Worm (Caenorhabditis elegans) whole organism, L1 larva: Measurements from ENCODE around the gene nhr-201.

Source experiments
- C16A3.4 ChIP-seq: fragments of 150-350 bp; optimal IDR thresholded peaks from 2 replicates; lab custom pipeline; 2014; ENCODE audit warnings: missing biosample characterization, missing genetic modification characterization
- Y116A8C.19 ChIP-seq: sonication (generic microtip); optimal IDR thresholded peaks from 2 replicates; lab custom pipeline; 2016; ENCODE audit warnings: missing compliant biosample characterization, missing genetic modification characterization, borderline replicate concordance
- blmp-1 ChIP-seq: fragments of 150-350 bp; optimal IDR thresholded peaks from 2 replicates; lab custom pipeline; 2014; ENCODE audit warnings: missing biosample characterization, missing genetic modification characterization
- ceh-8 ChIP-seq: fragments of 200-800 bp; sonication (Bioruptor generic); optimal IDR thresholded peaks from 2 replicates; lab custom pipeline; 2018; ENCODE audit warnings: mild to moderate bottlenecking, missing genetic modification characterization, moderate library complexity, missing compliant biosample characterization
- ceh-88 ChIP-seq: fragments of 200-800 bp; sonication (Bioruptor generic); IDR thresholded peaks from 2 replicates; pipeline ENCODE4 v1.3.6; 2022; ENCODE audit warnings: missing genetic modification characterization, missing compliant biosample characterization
- ceh-90 ChIP-seq: sonication (generic microtip); optimal IDR thresholded peaks from 2 replicates; lab custom pipeline; 2016; ENCODE audit warnings: missing genetic modification characterization, missing compliant biosample characterization
- ces-1 ChIP-seq: fragments of 150-350 bp; optimal IDR thresholded peaks from 2 replicates; lab custom pipeline; 2014; ENCODE audit warnings: missing biosample characterization, missing genetic modification reagents, missing genetic modification characterization
- dsc-1 ChIP-seq: sonication (generic microtip); optimal IDR thresholded peaks from 2 replicates; lab custom pipeline; 2016; ENCODE audit warnings: mild to moderate bottlenecking, missing genetic modification characterization, missing compliant biosample characterization
- efl-1 ChIP-seq, 4 experiments: fragments of 150-350 bp; optimal IDR thresholded peaks in 3 of 4; peaks in 1 of 4; 1 replicate in 1 of 4; 2 replicates in 3 of 4; lab custom pipeline; 2014; ENCODE audit warnings: missing biosample characterization in 2 of 4, missing genetic modification characterization in 2 of 4, missing genetic modification reagents in 2 of 4
- efl-3 ChIP-seq: fragments of 200-800 bp; sonication (Bioruptor generic); optimal IDR thresholded peaks from 2 replicates; lab custom pipeline; 2018; ENCODE audit warnings: mild to moderate bottlenecking, missing genetic modification characterization, missing compliant biosample characterization
- egl-13 ChIP-seq: sonication (generic microtip); optimal IDR thresholded peaks from 2 replicates; lab custom pipeline; 2016; ENCODE audit warnings: missing genotype, missing genetic modification reagents, missing genetic modification characterization, missing compliant biosample characterization
- ets-5 ChIP-seq: fragments of 200-800 bp; sonication (Bioruptor generic); IDR thresholded peaks from 2 replicates; pipeline ENCODE4 v1.3.6; 2022; ENCODE audit warnings: missing genetic modification characterization, missing compliant biosample characterization
- fkh-10 ChIP-seq: sonication (generic microtip); optimal IDR thresholded peaks from 2 replicates; lab custom pipeline; 2017; ENCODE audit warnings: missing biosample characterization, missing genetic modification reagents, missing genetic modification characterization
- fkh-4 ChIP-seq: sonication (generic microtip); optimal IDR thresholded peaks from 2 replicates; lab custom pipeline; 2016; ENCODE audit warnings: missing compliant biosample characterization, missing genetic modification characterization, borderline replicate concordance
- grh-1 ChIP-seq: fragments of 200-800 bp; sonication (Bioruptor generic); IDR thresholded peaks from 2 replicates; pipeline ENCODE4 v1.3.6; 2022; ENCODE audit warnings: missing genetic modification reagents, missing genetic modification characterization, missing compliant biosample characterization
- hlh-17 ChIP-seq: fragments of 200-800 bp; sonication (Bioruptor generic); optimal IDR thresholded peaks from 2 replicates; lab custom pipeline; 2018; ENCODE audit warnings: missing genetic modification characterization, mild to moderate bottlenecking, missing compliant biosample characterization, moderate library complexity, borderline replicate concordance
- hlh-4 ChIP-seq: sonication (generic microtip); optimal IDR thresholded peaks from 2 replicates; lab custom pipeline; 2016; ENCODE audit warnings: mild to moderate bottlenecking, missing genetic modification characterization, missing compliant biosample characterization
- hpl-2 ChIP-seq: fragments of 150-350 bp; optimal IDR thresholded peaks from 2 replicates; lab custom pipeline; 2014; ENCODE audit warnings: missing biosample characterization, missing genetic modification reagents, missing genetic modification characterization
- isw-1 ChIP-seq: fragments of 200-800 bp; sonication (Bioruptor generic); IDR thresholded peaks from 2 replicates; pipeline ENCODE4 v1.3.6; 2022; ENCODE audit warnings: missing genetic modification characterization, missing compliant biosample characterization
- lin-13 ChIP-seq: fragments of 150-350 bp; optimal IDR thresholded peaks from 2 replicates; lab custom pipeline; 2014; ENCODE audit warnings: missing biosample characterization, missing genetic modification reagents, missing genetic modification characterization
- lin-39 ChIP-seq: fragments of 150-350 bp; optimal IDR thresholded peaks from 2 replicates; lab custom pipeline; 2014; ENCODE audit warnings: missing biosample characterization, missing genetic modification reagents, missing genetic modification characterization
- lir-3 ChIP-seq: sonication (generic microtip); optimal IDR thresholded peaks from 2 replicates; lab custom pipeline; 2016; ENCODE audit warnings: mild to moderate bottlenecking, missing genetic modification characterization, moderate library complexity, missing compliant biosample characterization; ENCODE audit not compliant: poor library complexity
- mab-9 ChIP-seq: fragments of 200-800 bp; sonication (Bioruptor generic); IDR thresholded peaks from 2 replicates; pipeline ENCODE4 v1.3.6; 2022; ENCODE audit warnings: missing genetic modification reagents, missing genetic modification characterization, missing compliant biosample characterization
- nhr-12 ChIP-seq: sonication (generic microtip); optimal IDR thresholded peaks from 2 replicates; lab custom pipeline; 2017; ENCODE audit warnings: missing biosample characterization, missing genetic modification characterization
- nhr-19 ChIP-seq: fragments of 200-800 bp; sonication (Bioruptor generic); conservative IDR thresholded peaks from 2 replicates; pipeline ENCODE4 v1.3.6; 2022; ENCODE audit warnings: missing genetic modification characterization, missing compliant biosample characterization
- nhr-47 ChIP-seq: sonication (generic microtip); optimal IDR thresholded peaks from 2 replicates; lab custom pipeline; 2016; ENCODE audit warnings: mild to moderate bottlenecking, missing genetic modification characterization, moderate library complexity, missing compliant biosample characterization
- nhr-76 ChIP-seq: sonication (generic microtip); optimal IDR thresholded peaks from 2 replicates; lab custom pipeline; 2017; ENCODE audit warnings: missing biosample characterization, missing genetic modification characterization
- nhr-77 ChIP-seq: fragments of 150-350 bp; optimal IDR thresholded peaks from 2 replicates; lab custom pipeline; 2014; ENCODE audit warnings: missing biosample characterization, missing genetic modification characterization
- nhr-85 ChIP-seq: sonication (generic microtip); peaks from one replicate; lab custom pipeline; 2016; ENCODE audit warnings: missing genetic modification characterization, inconsistent platforms, missing compliant biosample characterization
- nhr-90 ChIP-seq: sonication (generic microtip); optimal IDR thresholded peaks from 2 replicates; lab custom pipeline; 2016; ENCODE audit warnings: mild to moderate bottlenecking, missing genetic modification characterization, missing compliant biosample characterization; ENCODE audit not compliant: poor library complexity
- pag-3 ChIP-seq: sonication (generic microtip); optimal IDR thresholded peaks from 2 replicates; lab custom pipeline; 2017; ENCODE audit warnings: missing genetic modification characterization, mild to moderate bottlenecking, missing compliant biosample characterization, antibody characterized with exemption, borderline replicate concordance; ENCODE audit not compliant: insufficient read depth
- pax-3 ChIP-seq: fragments of 200-800 bp; sonication (Bioruptor generic); optimal IDR thresholded peaks from 2 replicates; lab custom pipeline; 2018; ENCODE audit warnings: mild to moderate bottlenecking, missing genetic modification characterization, moderate library complexity, missing compliant biosample characterization
- skn-1 ChIP-seq: fragments of 150-350 bp; optimal IDR thresholded peaks from 2 replicates; lab custom pipeline; 2014; ENCODE audit warnings: missing biosample characterization, missing genetic modification characterization
- sox-4 ChIP-seq: sonication (generic microtip); optimal IDR thresholded peaks from 2 replicates; lab custom pipeline; 2016; ENCODE audit warnings: missing genetic modification characterization, missing compliant biosample characterization
- unc-86 ChIP-seq: sonication (generic microtip); optimal IDR thresholded peaks from 2 replicates; lab custom pipeline; 2016; ENCODE audit warnings: missing genetic modification characterization, missing compliant biosample characterization
- vab-15 ChIP-seq: sonication (generic microtip); optimal IDR thresholded peaks from 2 replicates; lab custom pipeline; 2017; ENCODE audit warnings: missing genotype, mild to moderate bottlenecking, missing genetic modification characterization, missing compliant biosample characterization
- xbp-1 ChIP-seq: sonication (generic microtip); optimal IDR thresholded peaks from 2 replicates; lab custom pipeline; 2016; ENCODE audit warnings: missing genetic modification characterization, missing compliant biosample characterization
- ztf-4 ChIP-seq: fragments of 150-350 bp; optimal IDR thresholded peaks from 2 replicates; lab custom pipeline; 2014; ENCODE audit warnings: missing biosample characterization, missing genetic modification characterization

The nhr-201 gene

DNA sequence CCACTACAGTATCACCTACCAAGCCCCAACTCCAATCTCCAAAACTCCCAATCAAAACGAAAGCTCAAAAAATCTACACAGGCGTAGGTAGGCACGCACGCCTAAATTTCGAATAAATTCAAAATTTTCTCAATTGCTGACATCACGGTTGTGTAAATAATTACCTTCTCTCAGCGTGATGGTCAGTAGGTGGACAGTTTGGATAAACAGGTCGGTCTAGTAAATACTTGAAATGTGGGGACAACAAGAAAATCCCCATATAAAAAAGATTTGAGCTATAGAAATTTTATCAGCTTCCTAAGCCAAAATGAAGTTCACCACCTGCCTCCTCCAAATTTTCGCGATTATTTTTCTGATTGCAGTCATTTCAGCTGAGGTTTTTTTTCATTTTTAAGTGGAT lies 26.5 kb upstream of the nhr-201 start, which contains the start of gene B0554.1:
Gene B0554.1, plus strand, starts transcription at position 301 of the 400 bp plus-strand sequence.
- TF ChIP-seq hlh-4: no peak
- TF ChIP-seq egl-13 (tag; lab: Kevin White, UChicago): no peak
- no peak for TF ChIP-seq skn-1 (tag; lab: Kevin White, UChicago)
- TF ChIP-seq nhr-12: no peak
- no peak for TF ChIP-seq lin-39
- TF ChIP-seq xbp-1 (tag; lab: Kevin White, UChicago): no peak
- no peak for TF ChIP-seq ceh-8 (GFP tag; lab: Kevin White, UChicago)
- TF ChIP-seq efl-3 (GFP tag; lab: Kevin White, UChicago): no peak
- no peak for TF ChIP-seq ceh-90 (tag; lab: Kevin White, UChicago)
- TF ChIP-seq nhr-47 (tag; lab: Kevin White, UChicago): no peak
- TF ChIP-seq Y116A8C.19: no peak
- TF ChIP-seq, all 84 proteins: peak for 0

DNA sequence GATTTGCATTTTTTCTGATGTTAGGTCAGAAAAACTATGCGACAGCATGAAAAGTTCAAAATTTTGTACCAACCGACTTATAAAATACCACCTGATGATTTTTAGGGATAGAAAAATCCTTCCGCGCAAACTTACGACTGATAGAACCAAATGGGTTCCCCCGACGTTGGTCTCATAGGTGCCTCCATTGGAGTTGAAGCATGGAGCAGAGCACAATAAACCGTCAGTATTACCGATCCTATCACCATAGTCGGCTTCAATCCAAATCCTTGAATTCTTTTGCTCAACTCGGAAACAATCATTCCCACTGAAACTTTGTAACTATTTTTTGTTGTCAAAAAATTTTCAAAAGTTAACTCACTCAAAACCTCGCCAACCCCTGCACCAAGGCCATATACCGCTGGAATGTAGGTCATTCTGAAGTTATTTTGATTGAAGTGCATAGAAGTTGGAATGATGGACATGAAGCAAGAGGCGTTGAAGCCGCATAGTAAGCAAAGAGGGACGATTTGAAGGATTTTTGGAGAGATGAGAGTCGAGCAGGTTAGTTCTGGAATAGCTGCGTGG lies 25.4 kb upstream of the nhr-201 start:
- no peak for TF ChIP-seq grh-1 (GFP tag; lab: Robert Waterston, UW)
- no peak for TF ChIP-seq efl-1 (optimal IDR thresholded peaks at IDR 0.05; lab: Kevin White, UChicago)
- TF ChIP-seq efl-1 (GFP tag; optimal IDR thresholded peaks at IDR 0.05 in 1 of 2; lab: Kevin White, UChicago): peak in 1 of 2 experiments; percentile 21

DNA sequence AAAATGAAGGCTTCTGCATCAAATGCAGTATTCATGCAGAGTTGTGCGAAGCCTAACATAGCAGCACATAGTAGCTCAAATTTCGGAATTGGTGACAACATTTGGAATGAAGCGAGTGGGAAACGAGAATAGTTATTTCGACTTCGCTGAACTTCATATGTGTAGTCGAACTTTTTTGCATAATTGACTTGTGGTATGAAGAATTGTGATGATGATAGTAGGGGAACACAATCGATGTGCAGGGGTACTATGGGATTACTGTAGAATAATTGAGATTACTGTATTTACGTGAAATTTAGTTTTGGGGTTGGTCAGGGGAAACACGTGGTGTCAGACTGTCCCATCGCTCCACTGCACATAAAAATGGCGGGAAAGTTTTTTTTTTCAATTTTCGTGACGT lies 23.7 kb upstream of the nhr-201 start, which contains the start of gene B0554.7:
Gene B0554.7, minus strand, starts transcription at position 101 of the 400 bp plus-strand sequence.
- TF ChIP-seq nhr-77 (tag; lab: Kevin White, UChicago) (no peak), efl-1 (optimal IDR thresholded peaks at IDR 0.05; lab: Kevin White, UChicago) (no peak), efl-1 (GFP tag; optimal IDR thresholded peaks at IDR 0.05 in 1 of 2; lab: Kevin White, UChicago) (no peak), vab-15 (tag; lab: Kevin White, UChicago) (no peak), lin-13 (GFP tag; lab: Kevin White, UChicago) (no peak), fkh-10 (GFP tag; lab: Kevin White, UChicago) (no peak), isw-1 (GFP tag; lab: Robert Waterston, UW) (no peak), nhr-76 (no peak), unc-86 (tag; lab: Kevin White, UChicago) (no peak), Y116A8C.19 (no peak), lir-3 (tag; lab: Kevin White, UChicago) (no peak)

DNA sequence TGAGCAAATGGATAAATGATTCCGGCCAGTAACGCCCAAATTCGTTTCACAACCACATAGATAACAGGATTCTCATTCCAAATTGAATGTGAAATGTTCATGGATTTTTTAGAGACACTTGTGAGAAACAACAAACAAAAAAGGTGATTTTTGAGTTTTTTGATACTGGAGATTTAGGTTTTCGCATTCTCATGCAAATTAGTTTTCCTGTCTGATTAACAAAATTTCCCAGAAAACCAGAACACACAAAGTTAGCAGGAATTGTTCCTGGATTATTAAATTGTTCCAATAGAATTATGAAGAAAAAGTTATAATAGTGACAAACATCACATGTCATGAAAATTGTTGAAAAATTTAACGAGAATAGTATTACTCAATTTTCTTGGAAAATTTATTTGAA lies 21.4 kb upstream of the nhr-201 start, which contains the start of gene srh-33:
Gene srh-33, minus strand, starts transcription at position 101 of the 400 bp plus-strand sequence.
- TF ChIP-seq ztf-4 (tag; lab: Kevin White, UChicago): no peak
- TF ChIP-seq C16A3.4 (tag; lab: Kevin White, UChicago): no peak
- no peak for TF ChIP-seq ces-1 (GFP tag; lab: Kevin White, UChicago)
- no peak for TF ChIP-seq efl-1 (optimal IDR thresholded peaks at IDR 0.05; lab: Kevin White, UChicago)
- TF ChIP-seq efl-1 (GFP tag; optimal IDR thresholded peaks at IDR 0.05 in 1 of 2; lab: Kevin White, UChicago): no peak
- no peak for TF ChIP-seq dsc-1 (tag; lab: Kevin White, UChicago)
- no peak for TF ChIP-seq mab-9 (GFP tag; lab: Robert Waterston, UW)
- TF ChIP-seq hlh-17 (GFP tag; lab: Kevin White, UChicago): no peak
- TF ChIP-seq ceh-88 (GFP tag; lab: Robert Waterston, UW): no peak
- TF ChIP-seq ceh-90 (tag; lab: Kevin White, UChicago): no peak
- no peak for TF ChIP-seq hlh-4
- no peak for TF ChIP-seq sox-4

DNA sequence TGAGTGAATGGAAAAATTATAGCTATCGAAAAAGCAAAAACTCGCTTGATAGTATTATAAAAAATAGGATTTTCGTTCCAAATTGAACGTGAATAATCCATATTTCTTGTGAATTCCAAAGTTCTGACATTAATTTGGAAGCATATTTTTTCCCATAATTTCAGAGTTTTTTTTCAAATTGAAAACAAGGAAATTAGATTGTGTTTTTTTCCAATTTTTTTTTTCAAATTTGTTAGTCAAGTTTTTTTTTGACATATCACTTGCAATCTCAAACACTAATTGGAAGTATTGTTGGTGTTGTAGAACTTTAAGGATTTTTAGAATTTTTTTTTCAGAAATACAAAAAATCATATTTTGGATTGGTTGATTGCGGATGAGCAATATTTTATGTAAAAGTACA lies 18.1 kb upstream of the nhr-201 start, which contains the start of gene srh-34:
Gene srh-34, minus strand, starts transcription at position 101 of the 400 bp plus-strand sequence.
- TF ChIP-seq fkh-4 (tag; lab: Kevin White, UChicago) (no peak), nhr-90 (tag; lab: Kevin White, UChicago) (no peak), nhr-85 (tag; lab: Kevin White, UChicago) (no peak), blmp-1 (tag; lab: Kevin White, UChicago) (no peak), nhr-77 (tag; lab: Kevin White, UChicago) (no peak), pax-3 (tag; lab: Kevin White, UChicago) (no peak), ets-5 (GFP tag; lab: Robert Waterston, UW) (no peak), ztf-4 (tag; lab: Kevin White, UChicago) (no peak), nhr-19 (GFP tag; lab: Robert Waterston, UW) (no peak), lin-39 (no peak), nhr-12 (no peak), pag-3 (tag; lab: Kevin White, UChicago) (no peak), hpl-2 (GFP tag; lab: Kevin White, UChicago) (no peak)
